Fruit fly (Drosophila melanogaster) whole organism, prepupa: Measurements from ENCODE around the gene CG18661.

Source experiments
- CG10631 ChIP-seq: fragments of 200-800 bp; sonication (Bioruptor generic); optimal IDR thresholded peaks from 2 replicates; lab custom pipeline; 2016; ENCODE audit warnings: missing biosample characterization, missing genetic modification characterization
- CG11294 ChIP-seq: fragments of 200-800 bp; sonication (Bioruptor generic); IDR thresholded peaks from 2 replicates; pipeline ENCODE4 v1.3.6; 2022; ENCODE audit warnings: missing biosample characterization, missing genetic modification characterization
- CG11762 ChIP-seq: fragments of 200-800 bp; sonication (Bioruptor generic); optimal IDR thresholded peaks from 3 replicates; lab custom pipeline; 2016; ENCODE audit warnings: missing biosample characterization, missing genetic modification characterization; ENCODE audit not compliant: insufficient read depth
- CG1621 ChIP-seq: fragments of 200-800 bp; sonication (Bioruptor generic); optimal IDR thresholded peaks from 3 replicates; lab custom pipeline; 2018; ENCODE audit warnings: missing biosample characterization, mild to moderate bottlenecking, missing genetic modification characterization
- CG3032 ChIP-seq: fragments of 200-800 bp; optimal IDR thresholded peaks from 2 replicates; lab custom pipeline; 2019; ENCODE audit warnings: missing biosample characterization, mild to moderate bottlenecking, missing genetic modification characterization, moderate library complexity
- CG32006 ChIP-seq: fragments of 200-800 bp; sonication (Bioruptor generic); optimal IDR thresholded peaks from 3 replicates; lab custom pipeline; 2017; ENCODE audit warnings: missing biosample characterization, mild to moderate bottlenecking, missing genetic modification characterization
- CG34406 ChIP-seq: fragments of 200-800 bp; sonication (Bioruptor generic); optimal IDR thresholded peaks from 3 replicates; lab custom pipeline; 2016; ENCODE audit warnings: missing biosample characterization, missing genetic modification characterization
- CG3919 ChIP-seq: fragments of 200-800 bp; sonication (Bioruptor generic); optimal IDR thresholded peaks from 3 replicates; lab custom pipeline; 2016; ENCODE audit warnings: missing biosample characterization, missing genetic modification characterization
- CG6163 ChIP-seq: fragments of 200-800 bp; sonication (Bioruptor generic); IDR thresholded peaks from 3 replicates; pipeline ENCODE4 v1.3.6; 2022; ENCODE audit warnings: missing biosample characterization, missing genetic modification characterization
- CG6854 ChIP-seq: fragments of 200-800 bp; sonication (Bioruptor generic); optimal IDR thresholded peaks from 2 replicates; lab custom pipeline; 2017; ENCODE audit warnings: missing biosample characterization, mild to moderate bottlenecking, missing genetic modification characterization
- CG8119 ChIP-seq: fragments of 200-800 bp; sonication (Bioruptor generic); IDR thresholded peaks from 3 replicates; pipeline ENCODE4 v1.3.6; 2022; ENCODE audit warnings: missing biosample characterization, missing genetic modification characterization
- CG8632 ChIP-seq: fragments of 200-800 bp; sonication (Bioruptor generic); optimal IDR thresholded peaks from 3 replicates; lab custom pipeline; 2016; ENCODE audit warnings: missing biosample characterization, missing genetic modification characterization
- Eip93F ChIP-seq: fragments of 200-800 bp; sonication (Bioruptor generic); optimal IDR thresholded peaks from 2 replicates; lab custom pipeline; 2016; ENCODE audit warnings: missing biosample characterization, mild to moderate bottlenecking, missing genetic modification characterization
- Hr39 ChIP-seq: fragments of 200-800 bp; sonication (Bioruptor generic); optimal IDR thresholded peaks from 2 replicates; lab custom pipeline; 2016; ENCODE audit warnings: missing biosample characterization, missing genetic modification characterization
- Hr4 ChIP-seq: fragments of 200-800 bp; sonication (Bioruptor generic); optimal IDR thresholded peaks from 3 replicates; lab custom pipeline; 2016; ENCODE audit warnings: missing biosample characterization, missing genetic modification characterization
- Met ChIP-seq: fragments of 200-800 bp; sonication (Bioruptor generic); optimal IDR thresholded peaks from 3 replicates; lab custom pipeline; 2016; ENCODE audit warnings: missing biosample characterization, missing genetic modification characterization
- OdsH ChIP-seq: fragments of 200-800 bp; sonication (Bioruptor generic); optimal IDR thresholded peaks from 3 replicates; lab custom pipeline; 2016; ENCODE audit warnings: missing biosample characterization, missing genetic modification characterization
- Smox ChIP-seq: fragments of 200-800 bp; sonication (Bioruptor generic); optimal IDR thresholded peaks from 3 replicates; lab custom pipeline; 2016; ENCODE audit warnings: missing biosample characterization, missing genetic modification characterization
- dsx ChIP-seq: fragments of 200-800 bp; optimal IDR thresholded peaks from 3 replicates; lab custom pipeline; 2019; ENCODE audit warnings: missing biosample characterization, mild to moderate bottlenecking, missing genetic modification characterization, moderate library complexity; ENCODE audit not compliant: poor library complexity, severe bottlenecking
- fkh ChIP-seq: fragments of 200-800 bp; sonication (Bioruptor generic); optimal IDR thresholded peaks from 3 replicates; lab custom pipeline; 2017; ENCODE audit warnings: missing biosample characterization, mild to moderate bottlenecking, missing genetic modification characterization, moderate library complexity
- lz ChIP-seq: fragments of 200-800 bp; sonication (Bioruptor generic); optimal IDR thresholded peaks from 3 replicates; lab custom pipeline; 2016; ENCODE audit warnings: missing biosample characterization, missing genetic modification characterization
- net ChIP-seq: fragments of 200-800 bp; sonication (Bioruptor generic); optimal IDR thresholded peaks from 3 replicates; lab custom pipeline; 2016; ENCODE audit warnings: missing biosample characterization, missing genetic modification characterization
- spab ChIP-seq: fragments of 200-800 bp; sonication (Bioruptor generic); optimal IDR thresholded peaks from 2 replicates; lab custom pipeline; 2017; ENCODE audit warnings: missing biosample characterization, mild to moderate bottlenecking, missing genetic modification characterization, missing genetic modification reagents

CG18661 gene

dm6 chr2L:9026157-9026556 is 28.8 kb downstream of the CG18661 start:
- TF ChIP-seq CG8119 (GFP tag; lab: Robert Waterston, UW), result no peak
- no peak for TF ChIP-seq Met (GFP tag; lab: Kevin White, UChicago)
- no peak for TF ChIP-seq Eip93F (GFP tag; lab: Kevin White, UChicago)
- TF ChIP-seq dsx (GFP tag; lab: Kevin White, UChicago), result no peak
- no peak for TF ChIP-seq CG6854
- no peak for TF ChIP-seq lz (GFP tag; lab: Kevin White, UChicago)
- TF ChIP-seq CG32006 (GFP tag; lab: Kevin White, UChicago), result no peak
- no peak for TF ChIP-seq spab (GFP tag; lab: Kevin White, UChicago)
- no peak for TF ChIP-seq CG1621
- no peak for TF ChIP-seq CG11762 (GFP tag; lab: Kevin White, UChicago)
- no peak for TF ChIP-seq CG8632 (GFP tag; lab: Kevin White, UChicago)
- TF ChIP-seq, all 60 proteins: peak for 0

- no peak for TF ChIP-seq Hr4 (GFP tag; lab: Kevin White, UChicago)
- TF ChIP-seq spab (GFP tag; lab: Kevin White, UChicago), result no peak
- TF ChIP-seq dsx (GFP tag; lab: Kevin White, UChicago), result no peak
- TF ChIP-seq OdsH (GFP tag; lab: Kevin White, UChicago), result no peak
- no peak for TF ChIP-seq CG34406 (GFP tag; lab: Kevin White, UChicago)
- TF ChIP-seq CG3919, result no peak
- TF ChIP-seq Smox (GFP tag; lab: Kevin White, UChicago), result no peak
- TF ChIP-seq CG11294 (GFP tag; lab: Robert Waterston, UW), result no peak
- TF ChIP-seq CG10631 (GFP tag; lab: Kevin White, UChicago), result no peak
- no peak for TF ChIP-seq CG6163 (GFP tag; lab: Robert Waterston, UW)
- no peak for TF ChIP-seq CG3032 (tag; lab: Kevin White, UChicago)
- no peak for TF ChIP-seq fkh
- no peak for TF ChIP-seq net (GFP tag; lab: Kevin White, UChicago)
- TF ChIP-seq Hr39, result no peak
Measured at dm6 chr2L:9031736-9032135, 34.3 kb downstream of the CG18661 start, which contains the start of gene CG9582. Gene CG9582, minus strand, starts transcription at chr2L:9031836.
